Fruit fly (Drosophila melanogaster) whole organism: ENCODE results near the gene egh.

ENCODE experiments used
- CG8478 ChIP-seq: fragments of >200 bp; optimal IDR thresholded peaks from 2 replicates; lab custom pipeline; 2018; ENCODE audit warnings: inconsistent platforms
- Dll ChIP-seq: fragments of >200 bp; optimal IDR thresholded peaks from 2 replicates; lab custom pipeline; 2017
- EcR ChIP-seq, 2 experiments: fragments of >200 bp; optimal IDR thresholded peaks; 2 replicates each; lab custom pipeline; 2017; ENCODE audit warnings: missing biosample characterization in 2 of 2, missing genetic modification characterization in 2 of 2, missing genetic modification reagents in 2 of 2
- pan ChIP-seq: fragments of >200 bp; optimal IDR thresholded peaks from 2 replicates; lab custom pipeline; 2017
- psq ChIP-seq: fragments of >200 bp; optimal IDR thresholded peaks from 2 replicates; lab custom pipeline; 2017
- usp ChIP-seq: fragments of >200 bp; optimal IDR thresholded peaks from 2 replicates; lab custom pipeline; 2017; ENCODE audit warnings: missing biosample characterization, missing genetic modification characterization, mixed read lengths

dm6 chrX:2585055-2585715 is 3.1 kb upstream of the egh start, which contains the start of gene CG13760:
- TF ChIP-seq CG8478 (lab: Kevin White, UChicago), result no peak
- no peak for TF ChIP-seq psq (lab: Kevin White, UChicago)
- no peak for TF ChIP-seq usp
- TF ChIP-seq EcR (GFP tag; optimal IDR thresholded peaks at IDR 0.05; lab: Kevin White, UChicago), result no peak
- TF ChIP-seq pan (lab: Kevin White, UChicago), result no peak
- TF ChIP-seq Dll (lab: Kevin White, UChicago), result no peak
